Worm (Caenorhabditis elegans) whole organism, midembryonic: ENCODE measurements around the gene T04B2.8.

Experiments
- T22C8.4 ChIP-seq: fragments of 200-800 bp; sonication (Bioruptor generic); IDR thresholded peaks from 2 replicates; pipeline ENCODE4 v1.3.6; 2022; ENCODE audit warnings: missing genetic modification characterization, missing compliant biosample characterization
- cog-1 ChIP-seq: sonication (generic microtip); optimal IDR thresholded peaks from 2 replicates; lab custom pipeline; 2016; ENCODE audit warnings: missing genetic modification characterization, missing compliant biosample characterization
- flt-1 ChIP-seq: fragments of 200-800 bp; sonication (Bioruptor generic); IDR thresholded peaks from 2 replicates; pipeline ENCODE4 v1.3.6; 2022; ENCODE audit warnings: missing genetic modification characterization, missing compliant biosample characterization
- med-1 ChIP-seq: sonication (generic microtip); optimal IDR thresholded peaks from 2 replicates; lab custom pipeline; 2017; ENCODE audit warnings: missing genetic modification characterization, mild to moderate bottlenecking, missing compliant biosample characterization, antibody characterized with exemption, missing genetic modification reagents; ENCODE audit not compliant: insufficient read depth
- ztf-29 ChIP-seq: fragments of 200-800 bp; sonication (Bioruptor generic); IDR thresholded peaks from 2 replicates; pipeline ENCODE4 v1.3.6; 2022; ENCODE audit warnings: missing genetic modification reagents, missing genetic modification characterization, missing compliant biosample characterization

ce11 chrIV:10047108-10047507 lies 3.9 kb downstream of the T04B2.8 start, which contains the start of gene T04B2.3:
- no peak for TF ChIP-seq T22C8.4 (GFP tag; lab: Robert Waterston, UW)
- no peak for TF ChIP-seq med-1 (GFP tag; lab: Kevin White, UChicago)
- no peak for TF ChIP-seq flt-1
- TF ChIP-seq cog-1: no peak
- no peak for TF ChIP-seq ztf-29 (GFP tag; lab: Robert Waterston, UW)
